Fruit fly (Drosophila melanogaster) whole organism, embryonic: Measurements from ENCODE around the gene CG33654.
A peak's percentile ranks its signal among the peaks of the same experiment; 100 is the strongest.

ENCODE experiments used
- Atf-2 ChIP-seq: fragments of 200-800 bp; sonication (Bioruptor generic); optimal IDR thresholded peaks from 2 replicates; lab custom pipeline; 2016; ENCODE audit warnings: missing biosample characterization, missing genetic modification characterization
- Atf3 ChIP-seq: fragments of 200-800 bp; sonication (Bioruptor generic); optimal IDR thresholded peaks from 3 replicates; lab custom pipeline; 2016; ENCODE audit warnings: missing biosample characterization, missing genetic modification characterization
- CG10274 ChIP-seq: fragments of 200-800 bp; sonication (Bioruptor generic); optimal IDR thresholded peaks from 3 replicates; lab custom pipeline; 2017; ENCODE audit warnings: missing biosample characterization, mild to moderate bottlenecking, missing genetic modification characterization
- CG11247 ChIP-seq: fragments of 200-800 bp; sonication (Bioruptor generic); IDR thresholded peaks from 2 replicates; pipeline ENCODE4 v1.3.6; 2022; ENCODE audit warnings: missing biosample characterization, missing genetic modification characterization
- CG11398 ChIP-seq: fragments of 200-800 bp; sonication (Bioruptor generic); optimal IDR thresholded peaks from 2 replicates; lab custom pipeline; 2016; ENCODE audit warnings: missing biosample characterization, missing genetic modification characterization
- CG12236 ChIP-seq: fragments of 200-800 bp; sonication (Bioruptor generic); optimal IDR thresholded peaks from 2 replicates; lab custom pipeline; 2016; ENCODE audit warnings: missing biosample characterization, missing genetic modification characterization
- CG13123 ChIP-seq: fragments of 200-800 bp; sonication (Bioruptor generic); optimal IDR thresholded peaks from 2 replicates; lab custom pipeline; 2016; ENCODE audit warnings: missing biosample characterization, missing genetic modification characterization
- CG13296 ChIP-seq: fragments of 200-800 bp; sonication (Bioruptor generic); optimal IDR thresholded peaks from 3 replicates; lab custom pipeline; 2018; ENCODE audit warnings: missing biosample characterization, mild to moderate bottlenecking, missing genetic modification characterization
- CG14014 ChIP-seq: fragments of 200-800 bp; sonication (Bioruptor generic); IDR thresholded peaks from 2 replicates; pipeline ENCODE4 v1.3.6; 2022; ENCODE audit warnings: missing biosample characterization, missing genetic modification characterization
- CG14965 ChIP-seq: fragments of 200-800 bp; sonication (Bioruptor generic); optimal IDR thresholded peaks from 2 replicates; lab custom pipeline; 2016; ENCODE audit warnings: missing biosample characterization, missing genetic modification characterization, borderline replicate concordance
- CG15601 ChIP-seq: fragments of 200-800 bp; sonication (Bioruptor generic); optimal IDR thresholded peaks from 3 replicates; lab custom pipeline; 2019; ENCODE audit warnings: missing biosample characterization, mild to moderate bottlenecking, missing genetic modification characterization, moderate library complexity
- CG16779 ChIP-seq: fragments of 200-800 bp; sonication (Bioruptor generic); IDR thresholded peaks from 2 replicates; pipeline ENCODE4 v1.3.6; 2022; ENCODE audit warnings: missing biosample characterization, missing genetic modification characterization
- CG17328 ChIP-seq: fragments of 200-800 bp; sonication (Bioruptor generic); IDR thresholded peaks from 2 replicates; pipeline ENCODE4 v1.3.6; 2022; ENCODE audit warnings: missing biosample characterization, missing genetic modification characterization
- CG2678 ChIP-seq: fragments of 200-800 bp; sonication (Bioruptor generic); optimal IDR thresholded peaks from 3 replicates; lab custom pipeline; 2019; ENCODE audit warnings: missing biosample characterization, mild to moderate bottlenecking, missing genetic modification characterization, moderate library complexity
- CG2875 ChIP-seq: fragments of 200-800 bp; sonication (Bioruptor generic); optimal IDR thresholded peaks from 2 replicates; lab custom pipeline; 2017; ENCODE audit warnings: missing biosample characterization, mild to moderate bottlenecking, missing genetic modification characterization, missing genetic modification reagents
- CG3726 ChIP-seq: fragments of 200-800 bp; sonication (Bioruptor generic); IDR thresholded peaks from 3 replicates; pipeline ENCODE4, ENCODE4 v1.3.6; 2022; ENCODE audit warnings: missing biosample characterization, missing genetic modification characterization
- CG42726 ChIP-seq: fragments of 200-800 bp; sonication (Bioruptor generic); IDR thresholded peaks from 2 replicates; pipeline ENCODE4 v1.3.6; 2022; ENCODE audit warnings: missing biosample characterization, missing genetic modification characterization; ENCODE audit not compliant: partially characterized antibody
- CG7357 ChIP-seq: fragments of 200-800 bp; sonication (Bioruptor generic); IDR thresholded peaks from 3 replicates; pipeline ENCODE4 v1.3.6; 2022; ENCODE audit warnings: missing biosample characterization, missing genetic modification characterization
- CTCF ChIP-seq: fragments of 200-800 bp; sonication (Bioruptor generic); optimal IDR thresholded peaks from 2 replicates; lab custom pipeline; 2017; ENCODE audit warnings: missing biosample characterization, mild to moderate bottlenecking, missing genetic modification characterization, moderate library complexity
- Dek ChIP-seq: fragments of 200-800 bp; sonication (Bioruptor generic); optimal IDR thresholded peaks from 3 replicates; lab custom pipeline; 2019; ENCODE audit warnings: missing biosample characterization, mild to moderate bottlenecking, missing genetic modification characterization, moderate library complexity
- Dip2 ChIP-seq: fragments of 200-800 bp; sonication (Bioruptor generic); IDR thresholded peaks from 2 replicates; pipeline ENCODE4 v1.3.6; 2022; ENCODE audit warnings: missing biosample characterization, missing genetic modification characterization
- ERR ChIP-seq: fragments of 200-800 bp; sonication (Bioruptor generic); optimal IDR thresholded peaks from 2 replicates; lab custom pipeline; 2016; ENCODE audit warnings: missing biosample characterization, missing genetic modification characterization
- H15 ChIP-seq: fragments of 200-800 bp; sonication (Bioruptor generic); IDR thresholded peaks from 3 replicates; pipeline ENCODE4 v1.3.6; 2022; ENCODE audit warnings: missing biosample characterization, missing genetic modification characterization
- Hey ChIP-seq: fragments of 200-800 bp; sonication (Bioruptor generic); optimal IDR thresholded peaks from 3 replicates; lab custom pipeline; 2018; ENCODE audit warnings: missing biosample characterization, mild to moderate bottlenecking, missing genetic modification characterization
- Neu2 ChIP-seq: fragments of 200-800 bp; sonication (Bioruptor generic); optimal IDR thresholded peaks from 3 replicates; lab custom pipeline; 2016; ENCODE audit warnings: missing biosample characterization, missing genetic modification characterization, borderline replicate concordance
- Scr ChIP-seq: fragments of 200-800 bp; sonication (Bioruptor generic); IDR thresholded peaks from 2 replicates; pipeline ENCODE4 v1.3.6; 2022; ENCODE audit warnings: missing biosample characterization, missing genetic modification characterization; ENCODE audit not compliant: partially characterized antibody
- abd-A ChIP-seq: fragments of 200-800 bp; sonication (Bioruptor generic); optimal IDR thresholded peaks from 3 replicates; lab custom pipeline; 2019; ENCODE audit warnings: missing biosample characterization, mild to moderate bottlenecking, missing genetic modification characterization, moderate library complexity
- ash1 ChIP-seq: fragments of 200-800 bp; sonication (Bioruptor generic); optimal IDR thresholded peaks from 2 replicates; lab custom pipeline; 2018; ENCODE audit warnings: missing biosample characterization, mild to moderate bottlenecking, missing genetic modification characterization
- cas ChIP-seq: fragments of 200-800 bp; sonication (Bioruptor generic); IDR thresholded peaks from 2 replicates; pipeline ENCODE4 v1.3.6; 2022; ENCODE audit warnings: missing biosample characterization, missing genetic modification characterization
- cato ChIP-seq: fragments of 200-800 bp; sonication (Bioruptor generic); optimal IDR thresholded peaks from 2 replicates; lab custom pipeline; 2016; ENCODE audit warnings: missing biosample characterization, missing genetic modification characterization, borderline replicate concordance
- chn ChIP-seq: fragments of 200-800 bp; sonication (Bioruptor generic); optimal IDR thresholded peaks from 2 replicates; lab custom pipeline; 2016; ENCODE audit warnings: missing biosample characterization, missing genetic modification characterization
- corto ChIP-seq: fragments of 200-800 bp; sonication (Bioruptor generic); optimal IDR thresholded peaks from 2 replicates; lab custom pipeline; 2016; ENCODE audit warnings: missing biosample characterization, mild to moderate bottlenecking, missing genetic modification characterization, moderate library complexity
- exex ChIP-seq: fragments of 200-800 bp; sonication (Bioruptor generic); optimal IDR thresholded peaks from 4 replicates; lab custom pipeline; 2018; ENCODE audit warnings: missing biosample characterization, mild to moderate bottlenecking, missing genetic modification characterization, moderate library complexity
- fd102C ChIP-seq: fragments of 200-800 bp; sonication (Bioruptor generic); optimal IDR thresholded peaks from 2 replicates; lab custom pipeline; 2018; ENCODE audit warnings: missing biosample characterization, mild to moderate bottlenecking, missing genetic modification characterization, moderate library complexity
- fd96Cb ChIP-seq: fragments of 200-800 bp; sonication (Bioruptor generic); optimal IDR thresholded peaks from 2 replicates; lab custom pipeline; 2018; ENCODE audit warnings: missing biosample characterization, mild to moderate bottlenecking, missing genetic modification characterization, moderate library complexity
- inv ChIP-seq: fragments of 200-800 bp; sonication (Bioruptor generic); IDR thresholded peaks from 2 replicates; pipeline ENCODE4 v1.3.6; 2022; ENCODE audit warnings: missing biosample characterization, missing genetic modification characterization; ENCODE audit not compliant: partially characterized antibody
- lbe ChIP-seq: fragments of 200-800 bp; sonication (Bioruptor generic); optimal IDR thresholded peaks from 2 replicates; lab custom pipeline; 2016; ENCODE audit warnings: missing biosample characterization, mild to moderate bottlenecking, missing genetic modification characterization
- lov ChIP-seq, 2 experiments: fragments of 200-800 bp in 1 of 2; fragments of >200 bp in 1 of 2; sonication (Bioruptor generic) in 1 of 2; IDR thresholded peaks in 1 of 2; optimal IDR thresholded peaks in 1 of 2; 2 replicates in 1 of 2; 3 replicates in 1 of 2; pipeline versions ENCODE4 v1.3.6 to Lab custom; 2017 to 2022; ENCODE audit warnings: missing biosample characterization in 1 of 2, missing genetic modification characterization in 1 of 2
- mam ChIP-seq: fragments of 200-800 bp; sonication (Bioruptor generic); optimal IDR thresholded peaks from 3 replicates; lab custom pipeline; 2016; ENCODE audit warnings: missing biosample characterization, missing genetic modification characterization
- nerfin-1 ChIP-seq: fragments of 200-800 bp; sonication (Bioruptor generic); optimal IDR thresholded peaks from 3 replicates; lab custom pipeline; 2019; ENCODE audit warnings: missing biosample characterization, mild to moderate bottlenecking, missing genetic modification characterization, moderate library complexity
- run ChIP-seq: fragments of 200-800 bp; sonication (Bioruptor generic); optimal IDR thresholded peaks from 3 replicates; lab custom pipeline; 2018; ENCODE audit warnings: missing biosample characterization, mild to moderate bottlenecking, missing genetic modification characterization
- sens ChIP-seq: fragments of 200-800 bp; sonication (Bioruptor generic); peaks from one replicate; lab custom pipeline; 2016; ENCODE audit warnings: missing biosample characterization, missing genetic modification characterization
- seq ChIP-seq: fragments of 200-800 bp; sonication (Bioruptor generic); IDR thresholded peaks from 2 replicates; pipeline ENCODE4 v1.3.6; 2022; ENCODE audit warnings: missing biosample characterization, missing genetic modification characterization
- sima ChIP-seq: fragments of 200-800 bp; sonication (Bioruptor generic); optimal IDR thresholded peaks from 2 replicates; lab custom pipeline; 2016; ENCODE audit warnings: missing biosample characterization, missing genetic modification characterization
- slp2 ChIP-seq: fragments of 200-800 bp; sonication (Bioruptor generic); optimal IDR thresholded peaks from 2 replicates; lab custom pipeline; 2016; ENCODE audit warnings: missing biosample characterization, missing genetic modification characterization
- so ChIP-seq: fragments of 200-800 bp; sonication (Bioruptor generic); IDR thresholded peaks from 3 replicates; pipeline ENCODE4 v1.3.6; 2022; ENCODE audit warnings: missing biosample characterization, missing genetic modification characterization
- tll ChIP-seq, 2 experiments: fragments of 200-800 bp in 1 of 2; fragments of >200 bp in 1 of 2; sonication (Bioruptor generic) in 1 of 2; optimal IDR thresholded peaks; 2 replicates each; lab custom pipeline; 2017 to 2019; ENCODE audit warnings: missing biosample characterization in 2 of 2, missing genetic modification characterization in 2 of 2, mild to moderate bottlenecking in 1 of 2, moderate library complexity in 1 of 2
- unc-4 ChIP-seq: fragments of 200-800 bp; sonication (Bioruptor generic); IDR thresholded peaks from 2 replicates; pipeline ENCODE4 v1.3.6; 2022; ENCODE audit warnings: missing biosample characterization, missing genetic modification characterization; ENCODE audit not compliant: partially characterized antibody
- wdn ChIP-seq: fragments of 200-800 bp; sonication (Bioruptor generic); IDR thresholded peaks from 2 replicates; pipeline ENCODE4 v1.3.6; 2022; ENCODE audit warnings: missing biosample characterization, missing genetic modification characterization
- wek ChIP-seq: fragments of 200-800 bp; sonication (Bioruptor generic); optimal IDR thresholded peaks from 3 replicates; lab custom pipeline; 2018; ENCODE audit warnings: missing biosample characterization, mild to moderate bottlenecking, missing genetic modification characterization, moderate library complexity
- zen ChIP-seq: fragments of 200-800 bp; sonication (Bioruptor generic); optimal IDR thresholded peaks from 3 replicates; lab custom pipeline; 2018; ENCODE audit warnings: missing biosample characterization, mild to moderate bottlenecking, missing genetic modification characterization, moderate library complexity

The CG33654 gene

dm6 chr3R:9598099-9598498 lies 15.1 kb upstream of the CG33654 start (continued):
- TF ChIP-seq CG10274 (GFP tag; lab: Kevin White, UChicago) = no peak
- TF ChIP-seq Scr = no peak
- TF ChIP-seq CG15601 (tag; lab: Kevin White, UChicago) = peak; percentile 19
- TF ChIP-seq tll (GFP tag; optimal IDR thresholded peaks at IDR 0.05; lab: Kevin White, UChicago) = no peak
- no peak for TF ChIP-seq ash1
- TF ChIP-seq cas (GFP tag; lab: Robert Waterston, UW) = no peak
- peak; percentile 36 for TF ChIP-seq slp2 (GFP tag; lab: Kevin White, UChicago)
- no peak for TF ChIP-seq inv (GFP tag; lab: Robert Waterston, UW)
- no peak for TF ChIP-seq mam (GFP tag; lab: Kevin White, UChicago)
- peak; percentile 50 for TF ChIP-seq nerfin-1 (tag; lab: Kevin White, UChicago)
- no peak for TF ChIP-seq CG14014 (GFP tag; lab: Robert Waterston, UW)
- no peak for TF ChIP-seq abd-A (tag; lab: Kevin White, UChicago)
- peak; percentile 54 for TF ChIP-seq CG2875 (GFP tag; lab: Kevin White, UChicago)
- no peak for TF ChIP-seq wek
- no peak for TF ChIP-seq exex
- TF ChIP-seq seq (GFP tag; lab: Robert Waterston, UW) = 0 out of 2 replicates have a peak, but pooled peaks have one; percentile 21
- TF ChIP-seq corto (GFP tag; lab: Kevin White, UChicago) = no peak
- no peak for TF ChIP-seq Dip2 (GFP tag; lab: Robert Waterston, UW)
- TF ChIP-seq lov (optimal IDR thresholded peaks at IDR 0.05; lab: Kevin White, UChicago) = no peak
- TF ChIP-seq lov (GFP tag; IDR thresholded peaks at IDR 0.05; lab: Robert Waterston, UW) = no peak
- TF ChIP-seq unc-4 (GFP tag; lab: Robert Waterston, UW) = no peak
- no peak for TF ChIP-seq fd102C (GFP tag; lab: Kevin White, UChicago)
- TF ChIP-seq sens = peak; percentile 92
- TF ChIP-seq Atf-2 (GFP tag; lab: Kevin White, UChicago) = peak; percentile 53
- no peak for TF ChIP-seq CG14965 (GFP tag; lab: Kevin White, UChicago)
- TF ChIP-seq H15 (GFP tag; lab: Robert Waterston, UW) = no peak
- no peak for TF ChIP-seq ERR
- no peak for TF ChIP-seq lbe
- TF ChIP-seq CG16779 = no peak
- no peak for TF ChIP-seq Neu2 (GFP tag; lab: Kevin White, UChicago)
- TF ChIP-seq CG12236 (GFP tag; lab: Kevin White, UChicago) = peak; percentile 26
- no peak for TF ChIP-seq CG11247 (GFP tag; lab: Robert Waterston, UW)
- TF ChIP-seq fd96Cb (tag; lab: Kevin White, UChicago) = peak; percentile 75
- peak; percentile 51 for TF ChIP-seq Atf3 (GFP tag; lab: Kevin White, UChicago)
- TF ChIP-seq CG3726 (GFP tag; lab: Robert Waterston, UW) = no peak
- no peak for TF ChIP-seq CG13123
- TF ChIP-seq cato = no peak
- no peak for TF ChIP-seq CG7357 (GFP tag; lab: Robert Waterston, UW)
- no peak for TF ChIP-seq CTCF (GFP tag; lab: Kevin White, UChicago)
- no peak for TF ChIP-seq wdn (GFP tag; lab: Robert Waterston, UW)
- TF ChIP-seq CG2678 (tag; lab: Kevin White, UChicago) = peak; percentile 54
- TF ChIP-seq zen (tag; lab: Kevin White, UChicago) = peak; percentile 64
- no peak for TF ChIP-seq Dek
- TF ChIP-seq chn (GFP tag; lab: Kevin White, UChicago) = peak; percentile 39
- no peak for TF ChIP-seq run (tag; lab: Kevin White, UChicago)
- TF ChIP-seq Hey (tag; lab: Kevin White, UChicago) = no peak
- TF ChIP-seq CG17328 = peak; percentile 64
- no peak for TF ChIP-seq CG11398 (GFP tag; lab: Kevin White, UChicago)
- TF ChIP-seq CG13296 = no peak
- no peak for TF ChIP-seq sima (GFP tag; lab: Kevin White, UChicago)
- 0 out of 3 replicates have a peak, but pooled peaks have one; percentile 15 for TF ChIP-seq so (GFP tag; lab: Robert Waterston, UW)
- TF ChIP-seq CG42726 (GFP tag; lab: Robert Waterston, UW) = no peak
